4 worm cellular contexts compared by ENCODE assay signal in genomic region chrII:8561227-8561626, ce11.
TF ChIP-seq lines count a peak whose summit lies in the region.

TSS of gene iff-2 (minus strand) at chrII:8561367.

TF ChIP-seq in whole organism, L2 larva, 48 proteins besides CTCF, POLR2A, EP300 and RAD21 (continues in another document):
- TF ChIP-seq F13H6.1 (tag; optimal IDR thresholded peaks at IDR 0.05; lab: Kevin White, UChicago) (peak; percentile 99), ama-1 (optimal IDR thresholded peaks at IDR 0.05; lab: Kevin White, UChicago) (peak; percentile 89), ceh-16 (tag; optimal IDR thresholded peaks at IDR 0.05; lab: Kevin White, UChicago) (peak; percentile 99), nhr-23 (tag; optimal IDR thresholded peaks at IDR 0.05; lab: Kevin White, UChicago) (no peak), C34F6.9 (tag; optimal IDR thresholded peaks at IDR 0.05; lab: Kevin White, UChicago) (peak; percentile 100), nhr-25 (tag; optimal IDR thresholded peaks at IDR 0.05; lab: Kevin White, UChicago) (peak; percentile 99), egl-27 (tag; optimal IDR thresholded peaks at IDR 0.05; lab: Kevin White, UChicago) (peak; percentile 98), nhr-237 (tag; optimal IDR thresholded peaks at IDR 0.05; lab: Kevin White, UChicago) (peak; percentile 77), ztf-1 (GFP tag; conservative IDR thresholded peaks at IDR 0.05; lab: Robert Waterston, UW) (no peak), blmp-1 (tag; optimal IDR thresholded peaks at IDR 0.05; lab: Kevin White, UChicago; ENCODE audit: insufficient read depth) (peak; percentile 97), R02D3.7 (tag; optimal IDR thresholded peaks at IDR 0.05; lab: Kevin White, UChicago) (peak; percentile 68), elt-3 (tag; optimal IDR thresholded peaks at IDR 0.05; lab: Kevin White, UChicago) (no peak), unc-55 (GFP tag; optimal IDR thresholded peaks at IDR 0.05; lab: Kevin White, UChicago) (peak; percentile 100), lin-13 (GFP tag; optimal IDR thresholded peaks at IDR 0.05; lab: Kevin White, UChicago) (peak; percentile 99), sma-3 (GFP tag; optimal IDR thresholded peaks at IDR 0.05; lab: Kevin White, UChicago) (peak; percentile 100), ceh-82 (tag; optimal IDR thresholded peaks at IDR 0.05; lab: Kevin White, UChicago) (peak; percentile 92), lin-39 (tag; optimal IDR thresholded peaks at IDR 0.05; lab: Kevin White, UChicago) (no peak), sem-4 (tag; optimal IDR thresholded peaks at IDR 0.05; lab: Kevin White, UChicago) (peak; percentile 99), zag-1 (tag; optimal IDR thresholded peaks at IDR 0.05; lab: Kevin White, UChicago) (peak; percentile 99), mbf-1 (tag; optimal IDR thresholded peaks at IDR 0.05; lab: Kevin White, UChicago) (no peak), elt-1 (tag; optimal IDR thresholded peaks at IDR 0.05; lab: Kevin White, UChicago) (no peak), unc-39 (tag; optimal IDR thresholded peaks at IDR 0.05; lab: Kevin White, UChicago) (peak; percentile 88)

TF ChIP-seq in whole organism, L4 larva, 104 proteins besides CTCF, POLR2A, EP300 and RAD21 (continues in another document):
- no peak for TF ChIP-seq ceh-62 (tag; optimal IDR thresholded peaks at IDR 0.05; lab: Kevin White, UChicago)
- TF ChIP-seq Y48G9A.11 (GFP tag; IDR thresholded peaks at IDR 0.05; lab: Robert Waterston, UW) = no peak; the same call in 1 of the 2 replicates
- TF ChIP-seq arid-1 (GFP tag; conservative IDR thresholded peaks at IDR 0.05; lab: Robert Waterston, UW) = peak; percentile 97
- no peak for TF ChIP-seq lin-39 (tag; optimal IDR thresholded peaks at IDR 0.05; lab: Kevin White, UChicago)
- peak; percentile 47 to 92 for TF ChIP-seq ZK546.5 (tag; optimal IDR thresholded peaks at IDR 0.05; lab: Kevin White, UChicago)
- peak; percentile 12 for TF ChIP-seq ceh-82 (tag; optimal IDR thresholded peaks at IDR 0.05; lab: Kevin White, UChicago)
- TF ChIP-seq snpc-4 (tag; optimal IDR thresholded peaks at IDR 0.05; lab: Kevin White, UChicago) = peak; percentile 70
- peak; percentile 93 to 99 for TF ChIP-seq mdl-1 (tag; optimal IDR thresholded peaks at IDR 0.05; lab: Kevin White, UChicago)
- TF ChIP-seq egl-27 (tag; optimal IDR thresholded peaks at IDR 0.05; lab: Kevin White, UChicago) = peak; percentile 80
- TF ChIP-seq rbr-2 (tag; optimal IDR thresholded peaks at IDR 0.05; lab: Kevin White, UChicago) = peak; percentile 99
- peak; percentile 51 for TF ChIP-seq unc-130 (GFP tag; optimal IDR thresholded peaks at IDR 0.05; lab: Kevin White, UChicago)
- peak; percentile 96 for TF ChIP-seq Y75B8A.6 (GFP tag; IDR thresholded peaks at IDR 0.05; lab: Robert Waterston, UW)
- peak; percentile 50 for TF ChIP-seq R02D3.7 (tag; optimal IDR thresholded peaks at IDR 0.05; lab: Kevin White, UChicago)
- TF ChIP-seq nhr-6 (tag; optimal IDR thresholded peaks at IDR 0.05; lab: Kevin White, UChicago) = peak; percentile 99
- peak; percentile 81 for TF ChIP-seq zag-1 (tag; optimal IDR thresholded peaks at IDR 0.05; lab: Kevin White, UChicago)
- peak; percentile 99 for TF ChIP-seq nhr-77 (tag; optimal IDR thresholded peaks at IDR 0.05; lab: Kevin White, UChicago)
- TF ChIP-seq T26A8.4 (GFP tag; IDR thresholded peaks at IDR 0.05; lab: Robert Waterston, UW) = peak; percentile 97
- TF ChIP-seq F10B5.3 (tag; optimal IDR thresholded peaks at IDR 0.05; lab: Kevin White, UChicago) = peak; percentile 75
- TF ChIP-seq zip-2 (tag; optimal IDR thresholded peaks at IDR 0.05; lab: Kevin White, UChicago) = peak; percentile 89
- peak in 1 of 2 experiments; percentile 89; a peak in 1 of 4 replicates for TF ChIP-seq madf-5 (GFP tag; IDR thresholded peaks at IDR 0.05; lab: Robert Waterston, UW)
- no peak for TF ChIP-seq zip-11 (GFP tag; IDR thresholded peaks at IDR 0.05; lab: Robert Waterston, UW)
- peak; percentile 97 for TF ChIP-seq jun-1 (tag; optimal IDR thresholded peaks at IDR 0.05; lab: Kevin White, UChicago)
- peak; percentile 95 for TF ChIP-seq skn-1 (tag; optimal IDR thresholded peaks at IDR 0.05; lab: Kevin White, UChicago)

TF ChIP-seq in whole organism, late embryonic, 69 proteins besides CTCF, POLR2A, EP300 and RAD21 (continues in another document):
- TF ChIP-seq pha-2 (tag; optimal IDR thresholded peaks at IDR 0.05; lab: Kevin White, UChicago) (peak; percentile 46), sdc-2 (tag; optimal IDR thresholded peaks at IDR 0.05; lab: Kevin White, UChicago) (peak; percentile 78), K09A11.1 (tag; optimal IDR thresholded peaks at IDR 0.05; lab: Kevin White, UChicago; ENCODE audit: insufficient read depth) (peak; percentile 80), ceh-24 (tag; optimal IDR thresholded peaks at IDR 0.05; lab: Kevin White, UChicago) (no peak), ceh-9 (tag; optimal IDR thresholded peaks at IDR 0.05; lab: Kevin White, UChicago) (no peak), ceh-6 (GFP tag; optimal IDR thresholded peaks at IDR 0.05; lab: Kevin White, UChicago) (peak; percentile 56), ama-1 (optimal IDR thresholded peaks at IDR 0.05; lab: Kevin White, UChicago) (peak; percentile 51), odd-2 (tag; optimal IDR thresholded peaks at IDR 0.05; lab: Kevin White, UChicago) (peak; percentile 41), dve-1 (tag; optimal IDR thresholded peaks at IDR 0.05; lab: Kevin White, UChicago) (peak; percentile 98), hlh-8 (tag; optimal IDR thresholded peaks at IDR 0.05; lab: Kevin White, UChicago) (peak; percentile 50), ztf-16 (tag; optimal IDR thresholded peaks at IDR 0.05; lab: Kevin White, UChicago) (peak; percentile 83), fkh-10 (GFP tag; optimal IDR thresholded peaks at IDR 0.05; lab: Kevin White, UChicago) (peak; percentile 59), gmeb-2 (tag; optimal IDR thresholded peaks at IDR 0.05; lab: Kevin White, UChicago) (no peak), pha-4 (tag; optimal IDR thresholded peaks at IDR 0.05; lab: Kevin White, UChicago) (no peak), ahr-1 (tag; optimal IDR thresholded peaks at IDR 0.05; lab: Kevin White, UChicago) (no peak), pat-9 (tag; optimal IDR thresholded peaks at IDR 0.05; lab: Kevin White, UChicago) (peak; percentile 72), ets-4 (tag; optimal IDR thresholded peaks at IDR 0.05; lab: Kevin White, UChicago) (peak; percentile 89), ttx-3 (tag; optimal IDR thresholded peaks at IDR 0.05; lab: Kevin White, UChicago) (peak; percentile 37), hlh-6 (tag; optimal IDR thresholded peaks at IDR 0.05; lab: Kevin White, UChicago) (peak; percentile 28), ceh-45 (GFP tag; IDR thresholded peaks at IDR 0.05; lab: Robert Waterston, UW) (peak; percentile 62; the same call in 1 of the 2 replicates), ceh-34 (tag; optimal IDR thresholded peaks at IDR 0.05; lab: Kevin White, UChicago) (peak; percentile 96), unc-42 (tag; optimal IDR thresholded peaks at IDR 0.05; lab: Kevin White, UChicago) (peak; percentile 93), elt-4 (tag; optimal IDR thresholded peaks at IDR 0.05; lab: Kevin White, UChicago) (no peak), mec-3 (tag; optimal IDR thresholded peaks at IDR 0.05; lab: Kevin White, UChicago; ENCODE audit: borderline replicate concordance) (no peak), F13H6.1 (tag; optimal IDR thresholded peaks at IDR 0.05; lab: Kevin White, UChicago) (peak; percentile 66), C08G9.2 (tag; optimal IDR thresholded peaks at IDR 0.05; lab: Kevin White, UChicago) (peak; percentile 65)

TF ChIP-seq in whole organism, mixed stage, embryonic, 35 proteins besides CTCF, POLR2A, EP300 and RAD21 (continues in another document):
- TF ChIP-seq nhr-12 (tag; optimal IDR thresholded peaks at IDR 0.05; lab: Kevin White, UChicago) (peak; percentile 73), unc-62 (GFP tag; optimal IDR thresholded peaks at IDR 0.05; lab: Kevin White, UChicago) (peak; percentile 85), tbx-8 (GFP tag; optimal IDR thresholded peaks at IDR 0.05; lab: Kevin White, UChicago) (peak; percentile 30), elt-1 (tag; optimal IDR thresholded peaks at IDR 0.05; lab: Kevin White, UChicago; ENCODE audit: borderline replicate concordance, insufficient read depth) (peak; percentile 6), sptf-1 (tag; optimal IDR thresholded peaks at IDR 0.05; lab: Kevin White, UChicago) (peak; percentile 91), sem-2 (GFP tag; optimal IDR thresholded peaks at IDR 0.05; lab: Kevin White, UChicago) (peak; percentile 21), ces-1 (GFP tag; optimal IDR thresholded peaks at IDR 0.05; lab: Kevin White, UChicago) (peak; percentile 72), bed-3 (GFP tag; optimal IDR thresholded peaks at IDR 0.05; lab: Kevin White, UChicago) (peak; percentile 46), snpc-4 (tag; optimal IDR thresholded peaks at IDR 0.05; lab: Kevin White, UChicago) (no peak), unc-120 (tag; optimal IDR thresholded peaks at IDR 0.05; lab: Kevin White, UChicago; ENCODE audit: poor library complexity, severe bottlenecking) (peak; percentile 95), pha-4 (tag; optimal IDR thresholded peaks at IDR 0.05; lab: Kevin White, UChicago) (peak; percentile 100), mep-1 (tag; optimal IDR thresholded peaks at IDR 0.05; lab: Kevin White, UChicago) (peak; percentile 100), elt-3 (tag; optimal IDR thresholded peaks at IDR 0.05; lab: Kevin White, UChicago) (peak; percentile 87), nhr-28 (tag; optimal IDR thresholded peaks at IDR 0.05; lab: Kevin White, UChicago) (peak; percentile 48), nhr-76 (tag; optimal IDR thresholded peaks at IDR 0.05; lab: Kevin White, UChicago) (peak; percentile 34), mab-5 (tag; optimal IDR thresholded peaks at IDR 0.05; lab: Kevin White, UChicago) (peak; percentile 33), lin-32 (GFP tag; optimal IDR thresholded peaks at IDR 0.05; lab: Kevin White, UChicago) (peak; percentile 59), blmp-1 (tag; optimal IDR thresholded peaks at IDR 0.05; lab: Kevin White, UChicago) (no peak), ztf-11 (tag; optimal IDR thresholded peaks at IDR 0.05; lab: Kevin White, UChicago) (peak; percentile 72), M03D4.4 (tag; optimal IDR thresholded peaks at IDR 0.05; lab: Kevin White, UChicago) (peak; percentile 82), lsy-2 (tag; optimal IDR thresholded peaks at IDR 0.05; lab: Kevin White, UChicago) (peak; percentile 93), mls-2 (tag; optimal IDR thresholded peaks at IDR 0.05; lab: Kevin White, UChicago) (peak; percentile 81), ceh-83 (GFP tag; optimal IDR thresholded peaks at IDR 0.05; lab: Kevin White, UChicago) (peak; percentile 78), zip-8 (tag; optimal IDR thresholded peaks at IDR 0.05; lab: Kevin White, UChicago) (peak; percentile 61), ceh-39 (tag; optimal IDR thresholded peaks at IDR 0.05; lab: Kevin White, UChicago) (peak; percentile 99), drap-1 (GFP tag; optimal IDR thresholded peaks at IDR 0.05; lab: Kevin White, UChicago) (peak; percentile 92), nhr-237 (tag; optimal IDR thresholded peaks at IDR 0.05; lab: Kevin White, UChicago) (peak; percentile 98), hlh-1 (tag; optimal IDR thresholded peaks at IDR 0.05; lab: Kevin White, UChicago) (peak; percentile 91), lin-13 (tag; optimal IDR thresholded peaks at IDR 0.05; lab: Kevin White, UChicago) (peak; percentile 99)
